Fruit fly (Drosophila melanogaster) whole organism, embryonic: Measurements from ENCODE around the gene CG32428.

Experiments used
- Adf1 ChIP-seq: fragments of 200-800 bp; sonication (Bioruptor generic); IDR thresholded peaks from 2 replicates; pipeline ENCODE4 v1.3.6; 2022; ENCODE audit warnings: missing biosample characterization, missing genetic modification characterization
- Atf3 ChIP-seq: fragments of 200-800 bp; sonication (Bioruptor generic); optimal IDR thresholded peaks from 3 replicates; lab custom pipeline; 2016; ENCODE audit warnings: missing biosample characterization, missing genetic modification characterization
- Bgb ChIP-seq: fragments of 200-800 bp; sonication (Bioruptor generic); IDR thresholded peaks from 2 replicates; pipeline ENCODE4 v1.3.6; 2022; ENCODE audit warnings: missing biosample characterization, missing genetic modification characterization; ENCODE audit not compliant: partially characterized antibody
- Bteb2 ChIP-seq: fragments of 200-800 bp; sonication (Bioruptor generic); optimal IDR thresholded peaks from 2 replicates; lab custom pipeline; 2016; ENCODE audit warnings: missing biosample characterization, missing genetic modification characterization
- CG10147 ChIP-seq: fragments of 200-800 bp; sonication (Bioruptor generic); optimal IDR thresholded peaks from 2 replicates; lab custom pipeline; 2019; ENCODE audit warnings: missing biosample characterization, mild to moderate bottlenecking, missing genetic modification characterization, moderate library complexity
- CG1024 ChIP-seq: fragments of 200-800 bp; sonication (Bioruptor generic); IDR thresholded peaks from 2 replicates; pipeline ENCODE4 v1.3.6; 2022; ENCODE audit warnings: missing biosample characterization, missing genetic modification characterization
- CG10543 ChIP-seq: fragments of 200-800 bp; sonication (Bioruptor generic); optimal IDR thresholded peaks from 3 replicates; lab custom pipeline; 2017; ENCODE audit warnings: missing biosample characterization, mild to moderate bottlenecking, missing genetic modification characterization, moderate library complexity
- CG12769 ChIP-seq: fragments of 200-800 bp; sonication (Bioruptor generic); optimal IDR thresholded peaks from 2 replicates; lab custom pipeline; 2019; ENCODE audit warnings: missing biosample characterization, mild to moderate bottlenecking, missing genetic modification characterization, moderate library complexity
- CG14050 ChIP-seq: fragments of 200-800 bp; sonication (Bioruptor generic); IDR thresholded peaks from 3 replicates; pipeline ENCODE4 v1.3.6; 2022; ENCODE audit warnings: missing biosample characterization, missing genetic modification characterization
- CG16779 ChIP-seq: fragments of 200-800 bp; sonication (Bioruptor generic); IDR thresholded peaks from 2 replicates; pipeline ENCODE4 v1.3.6; 2022; ENCODE audit warnings: missing biosample characterization, missing genetic modification characterization
- CG17829 ChIP-seq: fragments of 200-800 bp; optimal IDR thresholded peaks from 2 replicates; lab custom pipeline; 2019; ENCODE audit warnings: missing biosample characterization, mild to moderate bottlenecking, missing genetic modification characterization, moderate library complexity
- CG18262 ChIP-seq: fragments of 200-800 bp; optimal IDR thresholded peaks from 3 replicates; lab custom pipeline; 2019; ENCODE audit warnings: missing biosample characterization, mild to moderate bottlenecking, missing genetic modification characterization, moderate library complexity
- CG18476 ChIP-seq: fragments of 200-800 bp; sonication (Bioruptor generic); optimal IDR thresholded peaks from 2 replicates; lab custom pipeline; 2016; ENCODE audit warnings: missing biosample characterization, mild to moderate bottlenecking, missing genetic modification characterization
- CG2875 ChIP-seq: fragments of 200-800 bp; sonication (Bioruptor generic); optimal IDR thresholded peaks from 2 replicates; lab custom pipeline; 2017; ENCODE audit warnings: missing biosample characterization, mild to moderate bottlenecking, missing genetic modification characterization, missing genetic modification reagents
- CG32532 ChIP-seq: fragments of 200-800 bp; sonication (Bioruptor generic); IDR thresholded peaks from 2 replicates; pipeline ENCODE4 v1.3.6; 2022; ENCODE audit warnings: missing biosample characterization, missing genetic modification characterization
- CG33213 ChIP-seq: fragments of 200-800 bp; sonication (Bioruptor generic); optimal IDR thresholded peaks from 3 replicates; lab custom pipeline; 2016; ENCODE audit warnings: missing biosample characterization, missing genetic modification characterization
- CG34376 ChIP-seq: fragments of 200-800 bp; sonication (Bioruptor generic); optimal IDR thresholded peaks from 2 replicates; lab custom pipeline; 2018; ENCODE audit warnings: missing biosample characterization, mild to moderate bottlenecking, missing genetic modification characterization
- CG43689 ChIP-seq: fragments of 200-800 bp; sonication (Bioruptor generic); IDR thresholded peaks from 2 replicates; pipeline ENCODE4 v1.3.6; 2022; ENCODE audit warnings: missing biosample characterization, missing genetic modification characterization
- CG7745 ChIP-seq: fragments of 200-800 bp; sonication (Bioruptor generic); optimal IDR thresholded peaks from 2 replicates; lab custom pipeline; 2018; ENCODE audit warnings: missing biosample characterization, mild to moderate bottlenecking, missing genetic modification characterization, moderate library complexity
- CG9215 ChIP-seq: fragments of 200-800 bp; sonication (Bioruptor generic); IDR thresholded peaks from 2 replicates; pipeline ENCODE4 v1.3.6; 2022; ENCODE audit warnings: missing biosample characterization, missing genetic modification characterization
- CG9609 ChIP-seq: fragments of 200-800 bp; sonication (Bioruptor generic); optimal IDR thresholded peaks from 3 replicates; lab custom pipeline; 2016; ENCODE audit warnings: missing biosample characterization, missing genetic modification characterization
- CG9876 ChIP-seq: fragments of 200-800 bp; sonication (Bioruptor generic); optimal IDR thresholded peaks from 2 replicates; lab custom pipeline; 2016; ENCODE audit warnings: missing biosample characterization, missing genetic modification characterization
- CTCF ChIP-seq: fragments of 200-800 bp; sonication (Bioruptor generic); optimal IDR thresholded peaks from 2 replicates; lab custom pipeline; 2017; ENCODE audit warnings: missing biosample characterization, mild to moderate bottlenecking, missing genetic modification characterization, moderate library complexity
- D ChIP-seq, 2 experiments: fragments of 200-800 bp in 1 of 2; fragments of >200 bp in 1 of 2; sonication (Bioruptor generic) in 1 of 2; optimal IDR thresholded peaks; 2 replicates in 1 of 2; 3 replicates in 1 of 2; lab custom pipeline; 2017; ENCODE audit warnings: mild to moderate bottlenecking in 1 of 2, missing biosample characterization in 1 of 2, missing genetic modification characterization in 1 of 2, missing genetic modification reagents in 1 of 2
- D19A ChIP-seq: fragments of 200-800 bp; optimal IDR thresholded peaks from 3 replicates; lab custom pipeline; 2019; ENCODE audit warnings: missing biosample characterization, mild to moderate bottlenecking, missing genetic modification characterization, moderate library complexity
- Deaf1 ChIP-seq: fragments of 200-800 bp; optimal IDR thresholded peaks from 3 replicates; lab custom pipeline; 2019; ENCODE audit warnings: missing biosample characterization, mild to moderate bottlenecking, missing genetic modification characterization, moderate library complexity
- Dip2 ChIP-seq: fragments of 200-800 bp; sonication (Bioruptor generic); IDR thresholded peaks from 2 replicates; pipeline ENCODE4 v1.3.6; 2022; ENCODE audit warnings: missing biosample characterization, missing genetic modification characterization
- Fer2 ChIP-seq: fragments of 200-800 bp; sonication (Bioruptor generic); optimal IDR thresholded peaks from 2 replicates; lab custom pipeline; 2018; ENCODE audit warnings: missing biosample characterization, mild to moderate bottlenecking, missing genetic modification characterization, moderate library complexity
- Gug ChIP-seq: fragments of 200-800 bp; sonication (Bioruptor generic); IDR thresholded peaks from 4 replicates; pipeline ENCODE4 v1.3.6; 2022; ENCODE audit warnings: missing biosample characterization, missing genetic modification characterization
- Jarid2 ChIP-seq: fragments of 200-800 bp; sonication (Bioruptor generic); optimal IDR thresholded peaks from 3 replicates; lab custom pipeline; 2017; ENCODE audit warnings: mild to moderate bottlenecking, missing biosample characterization, missing genetic modification reagents, missing genetic modification characterization
- Neu2 ChIP-seq: fragments of 200-800 bp; sonication (Bioruptor generic); optimal IDR thresholded peaks from 3 replicates; lab custom pipeline; 2016; ENCODE audit warnings: missing biosample characterization, missing genetic modification characterization, borderline replicate concordance
- Pdp1 ChIP-seq, 2 experiments: fragments of 200-800 bp; sonication (Bioruptor generic); optimal IDR thresholded peaks; 3 replicates each; lab custom pipeline; 2016; ENCODE audit warnings: missing biosample characterization in 2 of 2, missing genetic modification characterization in 2 of 2, mild to moderate bottlenecking in 1 of 2, moderate library complexity in 1 of 2
- Ptx1 ChIP-seq: fragments of 200-800 bp; sonication (Bioruptor generic); IDR thresholded peaks from 2 replicates; pipeline ENCODE4 v1.3.6; 2022; ENCODE audit warnings: missing biosample characterization, missing genetic modification characterization
- Sox102F ChIP-seq: fragments of 200-800 bp; sonication (Bioruptor generic); optimal IDR thresholded peaks from 2 replicates; lab custom pipeline; 2018; ENCODE audit warnings: missing biosample characterization, mild to moderate bottlenecking, missing genetic modification characterization, moderate library complexity
- aop ChIP-seq: fragments of 200-800 bp; sonication (Bioruptor generic); IDR thresholded peaks from 2 replicates; pipeline ENCODE4 v1.3.6; 2022; ENCODE audit warnings: missing biosample characterization, missing genetic modification characterization
- br ChIP-seq: fragments of >200 bp; optimal IDR thresholded peaks from 2 replicates; lab custom pipeline; 2017
- cas ChIP-seq: fragments of 200-800 bp; sonication (Bioruptor generic); IDR thresholded peaks from 2 replicates; pipeline ENCODE4 v1.3.6; 2022; ENCODE audit warnings: missing biosample characterization, missing genetic modification characterization
- danr ChIP-seq: fragments of 200-800 bp; sonication (Bioruptor generic); IDR thresholded peaks from 2 replicates; pipeline ENCODE4 v1.3.6; 2022; ENCODE audit warnings: missing biosample characterization, missing genetic modification characterization
- dm ChIP-seq: fragments of 200-800 bp; sonication (Bioruptor generic); optimal IDR thresholded peaks from 3 replicates; lab custom pipeline; 2016; ENCODE audit warnings: missing biosample characterization, missing genetic modification characterization
- exex ChIP-seq: fragments of 200-800 bp; sonication (Bioruptor generic); optimal IDR thresholded peaks from 4 replicates; lab custom pipeline; 2018; ENCODE audit warnings: missing biosample characterization, mild to moderate bottlenecking, missing genetic modification characterization, moderate library complexity
- grn ChIP-seq: fragments of 200-800 bp; sonication (Bioruptor generic); optimal IDR thresholded peaks from 3 replicates; lab custom pipeline; 2017; ENCODE audit warnings: missing biosample characterization, missing genetic modification characterization
- gt ChIP-seq: fragments of 200-800 bp; sonication (Bioruptor generic); IDR thresholded peaks from 2 replicates; pipeline ENCODE4 v1.3.6; 2022; ENCODE audit warnings: missing biosample characterization, missing genetic modification characterization
- nerfin-1 ChIP-seq: fragments of 200-800 bp; sonication (Bioruptor generic); optimal IDR thresholded peaks from 3 replicates; lab custom pipeline; 2019; ENCODE audit warnings: missing biosample characterization, mild to moderate bottlenecking, missing genetic modification characterization, moderate library complexity
- nmo ChIP-seq: fragments of 200-800 bp; sonication (Bioruptor generic); optimal IDR thresholded peaks from 2 replicates; lab custom pipeline; 2018; ENCODE audit warnings: missing biosample characterization, mild to moderate bottlenecking, missing genetic modification characterization, moderate library complexity
- rib ChIP-seq: fragments of 200-800 bp; sonication (Bioruptor generic); IDR thresholded peaks from 2 replicates; pipeline ENCODE4 v1.3.6; 2022; ENCODE audit warnings: missing biosample characterization, missing genetic modification characterization
- sens-2 ChIP-seq: fragments of 200-800 bp; sonication (Bioruptor generic); IDR thresholded peaks from 2 replicates; pipeline ENCODE4 v1.3.6; 2022; ENCODE audit warnings: missing biosample characterization, missing genetic modification characterization
- sug ChIP-seq: fragments of 200-800 bp; optimal IDR thresholded peaks from 2 replicates; lab custom pipeline; 2019; ENCODE audit warnings: missing biosample characterization, mild to moderate bottlenecking, missing genetic modification characterization, moderate library complexity
- tna ChIP-seq: fragments of 200-800 bp; sonication (Bioruptor generic); IDR thresholded peaks from 2 replicates; pipeline ENCODE4 v1.3.6; 2022; ENCODE audit warnings: missing biosample characterization, missing genetic modification characterization; ENCODE audit not compliant: partially characterized antibody

Gene CG32428

DNA sequence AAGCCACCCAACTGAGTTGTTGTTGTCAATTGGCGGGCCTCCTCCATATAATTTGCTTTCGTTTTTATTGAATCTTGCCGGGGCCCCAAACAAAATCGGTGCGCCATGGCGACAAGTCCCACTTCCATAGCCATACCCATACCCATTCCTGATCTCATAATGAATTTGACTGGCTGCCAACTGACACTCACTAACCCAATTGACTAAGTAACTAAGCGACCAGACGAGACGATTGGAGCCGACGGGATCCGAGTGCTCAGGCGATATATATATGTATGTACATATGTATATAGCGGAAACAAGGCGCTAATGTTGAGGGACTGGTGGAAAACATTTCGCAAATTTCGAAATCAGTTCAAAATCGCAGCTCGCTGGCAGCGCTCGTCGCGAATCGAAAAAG is 6.9 kb downstream of the CG32428 start, which contains the start of gene Tdh:
TSS of gene Tdh (plus strand) at position 346 of the 400 bp plus-strand sequence.
- TF ChIP-seq dm (GFP tag; lab: Kevin White, UChicago) (no peak), CG12769 (tag; lab: Kevin White, UChicago) (peak; percentile 74), Pdp1 (GFP tag; optimal IDR thresholded peaks at IDR 0.05; lab: Kevin White, UChicago) (peak in 1 of 2 experiments; percentile 32), CG1024 (GFP tag; lab: Robert Waterston, UW) (no peak), CG9215 (GFP tag; lab: Robert Waterston, UW) (no peak), CG10543 (GFP tag; lab: Kevin White, UChicago) (peak; percentile 39), CG7745 (tag; lab: Kevin White, UChicago) (no peak), Adf1 (GFP tag; lab: Robert Waterston, UW) (no peak), sens-2 (no peak), Deaf1 (tag; lab: Kevin White, UChicago) (peak; percentile 57)

DNA sequence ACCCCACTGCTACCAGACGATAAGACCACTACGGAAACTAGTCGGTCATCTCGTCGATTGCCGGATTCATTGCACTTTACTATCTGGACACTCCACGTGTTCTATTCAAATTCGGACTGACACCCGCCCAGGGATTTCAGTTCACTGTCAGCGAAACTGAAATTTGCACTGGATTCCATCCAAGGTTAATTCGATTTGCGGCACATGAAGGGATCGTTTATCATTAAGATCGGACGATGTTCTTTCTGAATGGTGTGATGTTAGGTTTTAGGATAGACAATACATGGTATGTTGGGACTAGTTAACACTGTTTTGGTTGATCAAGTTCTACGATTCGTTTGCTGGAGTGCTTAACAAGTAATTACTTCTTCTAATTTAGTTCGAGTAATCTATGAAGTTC is 7.6 kb downstream of the CG32428 start, which contains the start of gene CG42764:
TSS of gene CG42764 (minus strand) at position 101 of the 400 bp plus-strand sequence.
- TF ChIP-seq Ptx1: no peak
- no peak for TF ChIP-seq CG16779 (GFP tag; lab: Robert Waterston, UW)
- no peak for TF ChIP-seq Dip2 (GFP tag; lab: Robert Waterston, UW)
- TF ChIP-seq CG18476 (GFP tag; lab: Kevin White, UChicago): no peak
- TF ChIP-seq CG33213: no peak
- TF ChIP-seq Sox102F (GFP tag; lab: Kevin White, UChicago): no peak
- no peak for TF ChIP-seq nerfin-1 (tag; lab: Kevin White, UChicago)
- TF ChIP-seq CG2875 (GFP tag; lab: Kevin White, UChicago): no peak
- TF ChIP-seq CG14050 (GFP tag; lab: Robert Waterston, UW): no peak
- no peak for TF ChIP-seq aop (GFP tag; lab: Robert Waterston, UW)
- no peak for TF ChIP-seq CG17829 (tag; lab: Kevin White, UChicago)
- TF ChIP-seq Bgb (GFP tag; lab: Robert Waterston, UW): no peak

DNA sequence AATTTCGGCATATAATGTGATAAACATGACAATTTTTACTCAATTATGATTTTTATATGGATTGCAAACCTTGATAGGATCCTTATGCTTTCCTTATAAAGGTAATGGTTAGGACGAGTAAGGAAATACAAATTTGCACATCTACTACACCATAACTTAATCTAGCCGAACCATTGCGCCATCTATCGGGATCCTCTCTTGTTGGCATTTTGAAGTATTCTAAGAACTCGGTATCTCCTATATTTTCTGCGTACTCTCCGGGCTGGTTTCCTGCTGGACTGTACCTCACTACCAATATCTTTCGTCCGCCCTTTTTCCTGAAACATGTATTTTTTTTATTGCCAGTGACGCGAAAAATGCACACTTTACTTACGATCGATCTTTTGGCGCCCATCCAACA is 8.8 kb downstream of the CG32428 start, which contains the start of gene atk:
TSS of gene atk (minus strand) at position 186 of the 400 bp plus-strand sequence.
- TF ChIP-seq CG10147 (no peak), Atf3 (GFP tag; lab: Kevin White, UChicago) (no peak), CTCF (GFP tag; lab: Kevin White, UChicago) (peak; percentile 65), CG43689 (GFP tag; lab: Robert Waterston, UW) (no peak), CG32532 (GFP tag; lab: Robert Waterston, UW) (0 out of 2 replicates have a peak, but pooled peaks have one; percentile 1), CG9609 (GFP tag; lab: Kevin White, UChicago) (no peak), Fer2 (tag; lab: Kevin White, UChicago) (no peak), tna (GFP tag; lab: Robert Waterston, UW) (no peak), CG18262 (tag; lab: Kevin White, UChicago) (no peak), br (no peak), rib (GFP tag; lab: Robert Waterston, UW) (no peak), cas (no peak)
- TF ChIP-seq, all 482 proteins: peak for 2

DNA sequence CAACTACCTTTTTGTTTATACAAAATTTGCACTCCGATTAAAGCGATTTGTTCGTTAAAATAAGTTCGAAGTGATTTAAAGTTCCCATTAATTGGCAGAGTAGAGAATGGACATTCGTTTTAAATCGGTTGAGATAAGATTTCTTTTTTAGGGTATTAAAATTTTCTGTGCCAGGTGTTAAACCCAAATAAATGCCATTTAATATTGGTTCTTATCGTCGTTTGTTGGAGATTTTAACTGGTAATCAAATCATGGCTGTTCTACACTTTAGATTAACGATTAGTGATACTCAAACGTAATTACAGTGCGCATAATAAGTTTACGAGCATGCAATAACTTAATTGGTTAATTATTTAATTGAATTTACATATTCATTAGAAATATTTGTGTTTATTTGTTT is 11.1 kb downstream of the CG32428 start:
- TF ChIP-seq Jarid2 (GFP tag; lab: Kevin White, UChicago) (no peak), CG9876 (no peak), Neu2 (GFP tag; lab: Kevin White, UChicago) (no peak), Gug (no peak), gt (no peak), sug (tag; lab: Kevin White, UChicago) (peak; percentile 45), Bteb2 (GFP tag; lab: Kevin White, UChicago) (no peak), CG34376 (GFP tag; lab: Kevin White, UChicago) (peak; percentile 25), exex (tag; lab: Kevin White, UChicago) (peak; percentile 99), grn (GFP tag; lab: Kevin White, UChicago) (peak; percentile 49), D (optimal IDR thresholded peaks at IDR 0.05; lab: Kevin White, UChicago) (no peak), D (GFP tag; optimal IDR thresholded peaks at IDR 0.05; lab: Kevin White, UChicago) (no peak), danr (GFP tag; lab: Robert Waterston, UW) (no peak), nmo (no peak), D19A (tag; lab: Kevin White, UChicago) (peak; percentile 37)
